Fruit fly (Drosophila melanogaster) whole organism, embryonic: Measurements from ENCODE around the gene CG5909.

ENCODE experiments used
- Adf1 ChIP-seq: fragments of 200-800 bp; sonication (Bioruptor generic); IDR thresholded peaks from 2 replicates; pipeline ENCODE4 v1.3.6; 2022; ENCODE audit warnings: missing biosample characterization, missing genetic modification characterization
- Aef1 ChIP-seq: fragments of 200-800 bp; sonication (Bioruptor generic); IDR thresholded peaks from 3 replicates; pipeline ENCODE4 v1.3.6; 2022; ENCODE audit warnings: missing biosample characterization, missing genetic modification characterization
- CG10267 ChIP-seq: fragments of 200-800 bp; sonication (Bioruptor generic); optimal IDR thresholded peaks from 2 replicates; lab custom pipeline; 2018; ENCODE audit warnings: missing biosample characterization, mild to moderate bottlenecking, missing genetic modification characterization, moderate library complexity
- CG10274 ChIP-seq: fragments of 200-800 bp; sonication (Bioruptor generic); optimal IDR thresholded peaks from 3 replicates; lab custom pipeline; 2017; ENCODE audit warnings: missing biosample characterization, mild to moderate bottlenecking, missing genetic modification characterization
- CG12236 ChIP-seq: fragments of 200-800 bp; sonication (Bioruptor generic); optimal IDR thresholded peaks from 2 replicates; lab custom pipeline; 2016; ENCODE audit warnings: missing biosample characterization, missing genetic modification characterization
- CG1233 ChIP-seq: fragments of 200-800 bp; sonication (Bioruptor generic); optimal IDR thresholded peaks from 4 replicates; lab custom pipeline; 2018; ENCODE audit warnings: missing biosample characterization, mild to moderate bottlenecking, missing genetic modification characterization
- CG14441 ChIP-seq: fragments of 200-800 bp; sonication (Bioruptor generic); IDR thresholded peaks from 2 replicates; pipeline ENCODE4 v1.3.6; 2022; ENCODE audit warnings: missing biosample characterization, missing genetic modification characterization
- CG17612 ChIP-seq: fragments of 200-800 bp; sonication (Bioruptor generic); IDR thresholded peaks from 2 replicates; pipeline ENCODE4 v1.3.6; 2022; ENCODE audit warnings: missing biosample characterization, missing genetic modification characterization
- CG18262 ChIP-seq: fragments of 200-800 bp; optimal IDR thresholded peaks from 3 replicates; lab custom pipeline; 2019; ENCODE audit warnings: missing biosample characterization, mild to moderate bottlenecking, missing genetic modification characterization, moderate library complexity
- CG2120 ChIP-seq: fragments of 200-800 bp; sonication (Bioruptor generic); optimal IDR thresholded peaks from 3 replicates; lab custom pipeline; 2016; ENCODE audit warnings: missing biosample characterization, missing genetic modification characterization
- CG3065 ChIP-seq: fragments of 200-800 bp; sonication (Bioruptor generic); optimal IDR thresholded peaks from 2 replicates; lab custom pipeline; 2016; ENCODE audit warnings: missing biosample characterization, missing genetic modification characterization
- CG34224 ChIP-seq: fragments of 200-800 bp; sonication (Bioruptor generic); IDR thresholded peaks from 3 replicates; pipeline ENCODE4 v1.3.6; 2022; ENCODE audit warnings: missing biosample characterization, missing genetic modification characterization; ENCODE audit not compliant: partially characterized antibody
- CG6765 ChIP-seq: fragments of 200-800 bp; sonication (Bioruptor generic); optimal IDR thresholded peaks from 3 replicates; lab custom pipeline; 2017; ENCODE audit warnings: missing biosample characterization, mild to moderate bottlenecking, missing genetic modification characterization
- CG6854 ChIP-seq: fragments of 200-800 bp; sonication (Bioruptor generic); optimal IDR thresholded peaks from 3 replicates; lab custom pipeline; 2017; ENCODE audit warnings: missing biosample characterization, mild to moderate bottlenecking, missing genetic modification characterization
- CG7745 ChIP-seq: fragments of 200-800 bp; sonication (Bioruptor generic); optimal IDR thresholded peaks from 2 replicates; lab custom pipeline; 2018; ENCODE audit warnings: missing biosample characterization, mild to moderate bottlenecking, missing genetic modification characterization, moderate library complexity
- CoRest ChIP-seq: fragments of 200-800 bp; sonication (Bioruptor generic); optimal IDR thresholded peaks from 3 replicates; lab custom pipeline; 2018; ENCODE audit warnings: missing biosample characterization, mild to moderate bottlenecking, missing genetic modification characterization, moderate library complexity
- D ChIP-seq, 2 experiments: fragments of 200-800 bp in 1 of 2; fragments of >200 bp in 1 of 2; sonication (Bioruptor generic) in 1 of 2; optimal IDR thresholded peaks; 2 replicates in 1 of 2; 3 replicates in 1 of 2; lab custom pipeline; 2017; ENCODE audit warnings: mild to moderate bottlenecking in 1 of 2, missing biosample characterization in 1 of 2, missing genetic modification characterization in 1 of 2, missing genetic modification reagents in 1 of 2
- Dip2 ChIP-seq: fragments of 200-800 bp; sonication (Bioruptor generic); IDR thresholded peaks from 2 replicates; pipeline ENCODE4 v1.3.6; 2022; ENCODE audit warnings: missing biosample characterization, missing genetic modification characterization
- Dip3 ChIP-seq: fragments of 200-800 bp; sonication (Bioruptor generic); optimal IDR thresholded peaks from 3 replicates; lab custom pipeline; 2016; ENCODE audit warnings: missing biosample characterization, missing genetic modification characterization
- H2.0 ChIP-seq: fragments of 200-800 bp; sonication (Bioruptor generic); IDR thresholded peaks from 2 replicates; pipeline ENCODE4 v1.3.6; 2022; ENCODE audit warnings: missing biosample characterization, missing genetic modification characterization
- HLH3B ChIP-seq: fragments of 200-800 bp; sonication (Bioruptor generic); IDR thresholded peaks from 2 replicates; pipeline ENCODE4 v1.3.6; 2022; ENCODE audit warnings: missing biosample characterization, missing genetic modification characterization
- Hsf ChIP-seq: fragments of 200-800 bp; sonication (Bioruptor generic); optimal IDR thresholded peaks from 3 replicates; lab custom pipeline; 2016; ENCODE audit warnings: missing biosample characterization, missing genetic modification characterization
- Meics ChIP-seq: fragments of 200-800 bp; sonication (Bioruptor generic); optimal IDR thresholded peaks from 2 replicates; lab custom pipeline; 2017; ENCODE audit warnings: missing biosample characterization, mild to moderate bottlenecking, missing genetic modification characterization
- Nf-YA ChIP-seq: fragments of 200-800 bp; sonication (Bioruptor generic); IDR thresholded peaks from 2 replicates; pipeline ENCODE4 v1.3.6; 2022; ENCODE audit warnings: missing biosample characterization, missing genetic modification characterization
- Pdp1 ChIP-seq, 2 experiments: fragments of 200-800 bp; sonication (Bioruptor generic); optimal IDR thresholded peaks; 3 replicates each; lab custom pipeline; 2016; ENCODE audit warnings: missing biosample characterization in 2 of 2, missing genetic modification characterization in 2 of 2, mild to moderate bottlenecking in 1 of 2, moderate library complexity in 1 of 2
- Poxn ChIP-seq: fragments of 200-800 bp; sonication (Bioruptor generic); IDR thresholded peaks from 2 replicates; pipeline ENCODE4 v1.3.6; 2022; ENCODE audit warnings: missing biosample characterization, missing genetic modification characterization
- Ptx1 ChIP-seq: fragments of 200-800 bp; sonication (Bioruptor generic); IDR thresholded peaks from 2 replicates; pipeline ENCODE4 v1.3.6; 2022; ENCODE audit warnings: missing biosample characterization, missing genetic modification characterization
- Ssrp ChIP-seq: fragments of 200-800 bp; sonication (Bioruptor generic); optimal IDR thresholded peaks from 2 replicates; lab custom pipeline; 2018; ENCODE audit warnings: missing biosample characterization, mild to moderate bottlenecking, missing genetic modification characterization, moderate library complexity
- Stat92E ChIP-seq, 3 experiments: fragments of >200 bp in 2 of 3; fragments of 200-800 bp in 1 of 3; sonication (Bioruptor generic) in 1 of 3; optimal IDR thresholded peaks; 2 replicates each; lab custom pipeline; 2017 to 2019; ENCODE audit warnings: missing biosample characterization in 3 of 3, missing genetic modification characterization in 3 of 3, mild to moderate bottlenecking in 1 of 3, moderate library complexity in 1 of 3
- Xbp1 ChIP-seq: fragments of 200-800 bp; sonication (Bioruptor generic); optimal IDR thresholded peaks from 3 replicates; lab custom pipeline; 2016; ENCODE audit warnings: missing biosample characterization, mild to moderate bottlenecking, missing genetic modification characterization
- ase ChIP-seq: fragments of 200-800 bp; sonication (Bioruptor generic); IDR thresholded peaks from 3 replicates; pipeline ENCODE4 v1.3.6; 2022; ENCODE audit warnings: missing biosample characterization, missing genetic modification characterization
- cad ChIP-seq: fragments of >200 bp; optimal IDR thresholded peaks from 2 replicates; lab custom pipeline; 2017; ENCODE audit warnings: missing biosample characterization, missing genetic modification characterization
- corto ChIP-seq: fragments of 200-800 bp; sonication (Bioruptor generic); optimal IDR thresholded peaks from 2 replicates; lab custom pipeline; 2016; ENCODE audit warnings: missing biosample characterization, mild to moderate bottlenecking, missing genetic modification characterization, moderate library complexity
- da ChIP-seq: fragments of 200-800 bp; sonication (Bioruptor generic); optimal IDR thresholded peaks from 2 replicates; lab custom pipeline; 2016; ENCODE audit warnings: missing biosample characterization, missing genetic modification characterization
- emc ChIP-seq: fragments of 200-800 bp; sonication (Bioruptor generic); optimal IDR thresholded peaks from 2 replicates; lab custom pipeline; 2016; ENCODE audit warnings: missing biosample characterization, missing genetic modification characterization
- hb ChIP-seq: fragments of 200-800 bp; sonication (Bioruptor generic); IDR thresholded peaks from 3 replicates; pipeline ENCODE4 v1.3.6; 2022; ENCODE audit warnings: missing biosample characterization, missing genetic modification characterization; ENCODE audit not compliant: partially characterized antibody
- jumu ChIP-seq: fragments of 200-800 bp; sonication (Bioruptor generic); optimal IDR thresholded peaks from 3 replicates; lab custom pipeline; 2016; ENCODE audit warnings: missing biosample characterization, missing genetic modification characterization
- lmd ChIP-seq: fragments of 200-800 bp; sonication (Bioruptor generic); IDR thresholded peaks from 2 replicates; pipeline ENCODE4 v1.3.6; 2022; ENCODE audit warnings: missing biosample characterization, missing genetic modification characterization
- pb ChIP-seq: fragments of 200-800 bp; sonication (Bioruptor generic); optimal IDR thresholded peaks from 3 replicates; lab custom pipeline; 2016; ENCODE audit warnings: missing biosample characterization, missing genetic modification characterization
- ranshi ChIP-seq: fragments of 200-800 bp; sonication (Bioruptor generic); IDR thresholded peaks from 2 replicates; pipeline ENCODE4 v1.3.6; 2022; ENCODE audit warnings: missing biosample characterization, missing genetic modification characterization
- sc ChIP-seq, 3 experiments: fragments of >200 bp in 2 of 3; fragments of 200-800 bp in 1 of 3; sonication (Bioruptor generic) in 1 of 3; optimal IDR thresholded peaks; 2 replicates in 2 of 3; 3 replicates in 1 of 3; lab custom pipeline; 2017; ENCODE audit warnings: mild to moderate bottlenecking in 1 of 3, missing biosample characterization in 1 of 3, missing genetic modification characterization in 1 of 3, missing genetic modification reagents in 1 of 3
- scrt ChIP-seq: fragments of 200-800 bp; sonication (Bioruptor generic); optimal IDR thresholded peaks from 2 replicates; lab custom pipeline; 2018; ENCODE audit warnings: missing biosample characterization, mild to moderate bottlenecking, missing genetic modification characterization, moderate library complexity
- sens-2 ChIP-seq: fragments of 200-800 bp; sonication (Bioruptor generic); IDR thresholded peaks from 2 replicates; pipeline ENCODE4 v1.3.6; 2022; ENCODE audit warnings: missing biosample characterization, missing genetic modification characterization
- shn ChIP-seq: fragments of 200-800 bp; sonication (Bioruptor generic); optimal IDR thresholded peaks from 3 replicates; lab custom pipeline; 2016; ENCODE audit warnings: missing biosample characterization, missing genetic modification characterization
- trem ChIP-seq: fragments of 200-800 bp; optimal IDR thresholded peaks from 3 replicates; lab custom pipeline; 2019; ENCODE audit warnings: missing biosample characterization, mild to moderate bottlenecking, missing genetic modification characterization, moderate library complexity
- unpg ChIP-seq: fragments of 200-800 bp; sonication (Bioruptor generic); optimal IDR thresholded peaks from 3 replicates; lab custom pipeline; 2018; ENCODE audit warnings: missing biosample characterization, mild to moderate bottlenecking, missing genetic modification characterization, moderate library complexity
- usp ChIP-seq: fragments of >200 bp; optimal IDR thresholded peaks from 2 replicates; lab custom pipeline; 2017; ENCODE audit warnings: missing biosample characterization, missing genetic modification characterization
- vfl ChIP-seq: fragments of 200-800 bp; sonication (Bioruptor generic); optimal IDR thresholded peaks from 2 replicates; lab custom pipeline; 2016; ENCODE audit warnings: missing biosample characterization, missing genetic modification characterization

Gene CG5909

DNA sequence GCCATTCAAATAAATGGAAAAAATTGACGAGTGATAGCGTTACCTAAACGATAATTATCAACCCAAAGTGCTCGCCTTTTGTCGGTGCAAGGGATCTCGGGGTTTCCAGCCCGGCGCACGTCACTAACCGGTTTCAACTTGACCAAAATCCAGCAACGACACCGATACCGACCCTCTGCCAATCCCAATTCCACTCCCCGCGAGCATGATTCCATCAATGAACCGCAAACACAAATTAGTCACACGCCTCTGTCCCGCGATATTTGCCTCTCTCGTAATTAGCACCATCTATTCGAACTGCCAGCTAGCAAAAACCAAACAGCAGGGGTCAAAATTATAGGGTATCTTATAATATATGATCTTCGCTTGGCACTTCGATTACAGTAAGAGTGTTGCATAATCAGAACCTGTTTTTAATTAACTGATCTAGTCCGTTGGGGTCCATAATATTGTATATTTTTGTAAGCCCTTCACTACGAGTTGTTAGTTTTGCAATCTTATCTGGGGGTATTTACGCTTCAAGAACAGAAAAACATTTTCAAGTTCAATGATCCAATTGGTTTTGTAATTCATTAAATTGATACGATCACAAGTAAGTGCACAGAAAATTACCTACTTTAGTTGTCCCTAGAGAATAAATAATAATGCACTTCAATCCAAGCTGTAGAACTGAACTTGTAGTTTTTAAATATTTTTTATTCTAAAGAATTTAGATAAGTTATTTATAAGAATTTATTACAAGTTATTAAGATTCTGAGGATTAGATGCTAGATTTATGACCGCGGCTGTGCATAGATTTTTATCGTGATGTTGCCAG, 7.7 kb upstream of the CG5909 start (continued):
- 0 out of 2 replicates have a peak, but pooled peaks have one; percentile 6 for TF ChIP-seq CG14441 (GFP tag; lab: Robert Waterston, UW)
- peak; percentile 52 for TF ChIP-seq scrt
- TF ChIP-seq HLH3B (GFP tag; lab: Robert Waterston, UW), result no peak
- TF ChIP-seq shn (GFP tag; lab: Kevin White, UChicago), result no peak
- TF ChIP-seq cad, result no peak
- no peak for TF ChIP-seq ase
- TF ChIP-seq CG3065 (GFP tag; lab: Kevin White, UChicago), result no peak
- TF ChIP-seq CG2120 (GFP tag; lab: Kevin White, UChicago), result peak; percentile 69
- peak; percentile 14 for TF ChIP-seq Hsf
- no peak for TF ChIP-seq Stat92E (GFP tag; optimal IDR thresholded peaks at IDR 0.05; lab: Kevin White, UChicago)
- TF ChIP-seq CG18262 (tag; lab: Kevin White, UChicago), result peak; percentile 68
- TF ChIP-seq Poxn (GFP tag; lab: Robert Waterston, UW), result no peak
- no peak for TF ChIP-seq D (optimal IDR thresholded peaks at IDR 0.05; lab: Kevin White, UChicago)
- peak; percentile 27 for TF ChIP-seq D (GFP tag; optimal IDR thresholded peaks at IDR 0.05; lab: Kevin White, UChicago)
- TF ChIP-seq ranshi, result peak; percentile 25; the same call in 1 of the 2 replicates
- TF ChIP-seq lmd, result peak; percentile 33; the same call in 1 of the 2 replicates
- TF ChIP-seq Dip3, result peak; percentile 21
- TF ChIP-seq sc (optimal IDR thresholded peaks at IDR 0.05; lab: Kevin White, UChicago), result no peak
- TF ChIP-seq sc (GFP tag; optimal IDR thresholded peaks at IDR 0.05; lab: Kevin White, UChicago), result peak; percentile 3
- TF ChIP-seq CG34224, result no peak
- TF ChIP-seq Nf-YA, result no peak
- peak; percentile 38 for TF ChIP-seq CG10274
- no peak for TF ChIP-seq CG17612 (GFP tag; lab: Robert Waterston, UW)
- TF ChIP-seq Dip2 (GFP tag; lab: Robert Waterston, UW), result no peak
- no peak for TF ChIP-seq corto (GFP tag; lab: Kevin White, UChicago)
- no peak for TF ChIP-seq da (GFP tag; lab: Kevin White, UChicago)
- TF ChIP-seq sens-2 (GFP tag; lab: Robert Waterston, UW), result no peak
- TF ChIP-seq H2.0, result 0 out of 2 replicates have a peak, but pooled peaks have one; percentile 5
- TF ChIP-seq CG1233, result peak; percentile 58
- no peak for TF ChIP-seq CG12236
- no peak for TF ChIP-seq jumu (GFP tag; lab: Kevin White, UChicago)
- TF ChIP-seq CoRest, result peak; percentile 71
- peak; percentile 22 for TF ChIP-seq trem (tag; lab: Kevin White, UChicago)
- TF ChIP-seq Ptx1 (GFP tag; lab: Robert Waterston, UW), result peak; percentile 41; the same call in 1 of the 2 replicates
- no peak for TF ChIP-seq usp (GFP tag; lab: Kevin White, UChicago)
- TF ChIP-seq CG7745, result no peak
- TF ChIP-seq hb (GFP tag; lab: Robert Waterston, UW), result no peak
- peak; percentile 21 for TF ChIP-seq CG6854 (GFP tag; lab: Kevin White, UChicago)
- peak; percentile 32 for TF ChIP-seq Ssrp (tag; lab: Kevin White, UChicago)
- no peak for TF ChIP-seq emc
- peak; percentile 29 for TF ChIP-seq CG6765 (GFP tag; lab: Kevin White, UChicago)
- TF ChIP-seq CG10267 (tag; lab: Kevin White, UChicago), result peak; percentile 28
- TF ChIP-seq pb (GFP tag; lab: Kevin White, UChicago), result no peak
- peak; percentile 27; the same call in 1 of the 3 replicates for TF ChIP-seq Aef1 (GFP tag; lab: Robert Waterston, UW)
- TF ChIP-seq Pdp1 (GFP tag; optimal IDR thresholded peaks at IDR 0.05; lab: Kevin White, UChicago), result peak; percentile 33 to 78
- peak; percentile 1 for TF ChIP-seq Xbp1 (GFP tag; lab: Kevin White, UChicago)
- no peak for TF ChIP-seq vfl (GFP tag; lab: Kevin White, UChicago)
- TF ChIP-seq unpg, result peak; percentile 50
- TF ChIP-seq Meics (GFP tag; lab: Kevin White, UChicago), result peak; percentile 71
- peak; percentile 6; the same call in 1 of the 2 replicates for TF ChIP-seq Adf1 (GFP tag; lab: Robert Waterston, UW)
